Worm (Caenorhabditis elegans) whole organism, L4 larva: ENCODE measurements around the gene K09E4.4.

Experiments used
- F10B5.3 ChIP-seq: sonication (generic microtip); optimal IDR thresholded peaks from 2 replicates; lab custom pipeline; 2016; ENCODE audit warnings: mild to moderate bottlenecking, missing genetic modification characterization, missing compliant biosample characterization
- F26F4.8 ChIP-seq: fragments of 200-800 bp; sonication (Bioruptor generic); conservative IDR thresholded peaks from 2 replicates; pipeline ENCODE4 v1.3.6; 2022; ENCODE audit warnings: missing genetic modification characterization, missing compliant biosample characterization
- F44E2.7 ChIP-seq: fragments of 200-800 bp; sonication (Bioruptor generic); IDR thresholded peaks from 2 replicates; pipeline ENCODE4 v2.1.2; 2022; ENCODE audit warnings: missing genetic modification characterization, missing compliant biosample characterization
- R02D3.7 ChIP-seq: fragments of 150-350 bp; sonication (generic microtip); optimal IDR thresholded peaks from 3 replicates; lab custom pipeline; 2014; ENCODE audit warnings: missing biosample characterization, missing genetic modification characterization
- T20F7.1 ChIP-seq: fragments of 200-800 bp; sonication (Bioruptor generic); optimal IDR thresholded peaks from 2 replicates; lab custom pipeline; 2018; ENCODE audit warnings: mild to moderate bottlenecking, missing genetic modification characterization, missing compliant biosample characterization
- Y48G9A.11 ChIP-seq: fragments of 200-800 bp; sonication (Bioruptor generic); IDR thresholded peaks from 2 replicates; pipeline ENCODE4 v1.3.6; 2022; ENCODE audit warnings: missing genetic modification reagents, missing genetic modification characterization, missing compliant biosample characterization
- aha-1 ChIP-seq: fragments of 150-350 bp; peaks from one replicate; lab custom pipeline; 2014; ENCODE audit warnings: missing biosample characterization, missing genetic modification characterization
- aly-2 ChIP-seq: sonication (generic microtip); optimal IDR thresholded peaks from 2 replicates; lab custom pipeline; 2018; ENCODE audit warnings: missing biosample characterization, missing genetic modification characterization
- ama-1 ChIP-seq: fragments of 150-350 bp; optimal IDR thresholded peaks from 2 replicates; lab custom pipeline; 2014; ENCODE audit warnings: inconsistent platforms, mixed read lengths
- ceh-20 ChIP-seq: fragments of 200-800 bp; sonication (Bioruptor generic); IDR thresholded peaks from 2 replicates; pipeline ENCODE4 v1.3.6; 2022; ENCODE audit warnings: missing genetic modification reagents, missing genetic modification characterization, missing compliant biosample characterization
- daf-12 ChIP-seq: fragments of 150-350 bp; optimal IDR thresholded peaks from 2 replicates; lab custom pipeline; 2014; ENCODE audit warnings: missing biosample characterization, missing genetic modification reagents, missing genetic modification characterization
- dmd-8 ChIP-seq: fragments of 200-800 bp; sonication (Bioruptor generic); IDR thresholded peaks from 2 replicates; pipeline ENCODE4 v1.3.6; 2022; ENCODE audit warnings: missing genetic modification characterization, missing compliant biosample characterization
- dmd-9 ChIP-seq: fragments of 200-800 bp; sonication (Bioruptor generic); IDR thresholded peaks from 2 replicates; pipeline ENCODE4 v1.3.6; 2022; ENCODE audit warnings: missing genetic modification reagents, missing genetic modification characterization, missing compliant biosample characterization
- duxl-1 ChIP-seq: sonication (generic microtip); optimal IDR thresholded peaks from 2 replicates; lab custom pipeline; 2016; ENCODE audit warnings: mild to moderate bottlenecking, missing genetic modification characterization, moderate library complexity, missing compliant biosample characterization; ENCODE audit not compliant: poor library complexity
- egl-27 ChIP-seq: sonication (generic microtip); optimal IDR thresholded peaks from 3 replicates; lab custom pipeline; 2017; ENCODE audit warnings: missing biosample characterization, missing genetic modification reagents, missing genetic modification characterization
- egl-43 ChIP-seq: fragments of 200-800 bp; sonication (Bioruptor generic); IDR thresholded peaks from 2 replicates; pipeline ENCODE4 v1.3.6; 2022; ENCODE audit warnings: missing genetic modification reagents, missing genetic modification characterization, missing compliant biosample characterization
- hlh-11 ChIP-seq: fragments of 200-800 bp; sonication (Bioruptor generic); optimal IDR thresholded peaks from 2 replicates; lab custom pipeline; 2018; ENCODE audit warnings: mild to moderate bottlenecking, missing genetic modification characterization, missing compliant biosample characterization
- hlh-30 ChIP-seq: sonication (generic microtip); optimal IDR thresholded peaks from 2 replicates; lab custom pipeline; 2017; ENCODE audit warnings: antibody characterized with exemption, mild to moderate bottlenecking, missing genetic modification characterization, missing compliant biosample characterization; ENCODE audit not compliant: insufficient read depth
- lim-7 ChIP-seq: fragments of 200-800 bp; sonication (Bioruptor generic); IDR thresholded peaks from 2 replicates; pipeline ENCODE4 v1.3.6; 2022; ENCODE audit warnings: missing genetic modification characterization, missing compliant biosample characterization
- lin-1 ChIP-seq: fragments of 200-800 bp; sonication (Bioruptor generic); IDR thresholded peaks from 2 replicates; pipeline ENCODE4 v1.3.6; 2022; ENCODE audit warnings: missing genetic modification reagents, missing genetic modification characterization, missing compliant biosample characterization
- lin-38 ChIP-seq: fragments of 200-800 bp; sonication (Bioruptor generic); IDR thresholded peaks from 2 replicates; pipeline ENCODE4 v1.3.6; 2022; ENCODE audit warnings: missing genetic modification reagents, missing genetic modification characterization, missing compliant biosample characterization
- mes-2 ChIP-seq: sonication (generic microtip); optimal IDR thresholded peaks from 2 replicates; lab custom pipeline; 2016; ENCODE audit warnings: missing genotype, mild to moderate bottlenecking, missing genetic modification characterization, missing compliant biosample characterization; ENCODE audit not compliant: poor library complexity, severe bottlenecking
- nhr-10 ChIP-seq: fragments of 150-350 bp; optimal IDR thresholded peaks from 2 replicates; lab custom pipeline; 2014; ENCODE audit warnings: missing biosample characterization, missing genetic modification characterization
- nhr-102 ChIP-seq: sonication (generic microtip); optimal IDR thresholded peaks from 2 replicates; lab custom pipeline; 2016; ENCODE audit warnings: mild to moderate bottlenecking, missing genetic modification characterization, moderate library complexity, missing compliant biosample characterization
- nhr-11 ChIP-seq: fragments of 150-350 bp; optimal IDR thresholded peaks from 2 replicates; lab custom pipeline; 2014; ENCODE audit warnings: missing biosample characterization, missing genetic modification characterization
- nhr-237 ChIP-seq: sonication (generic microtip); optimal IDR thresholded peaks from 2 replicates; lab custom pipeline; 2017; ENCODE audit warnings: missing biosample characterization, missing genetic modification characterization
- nhr-25 ChIP-seq: sonication (generic microtip); optimal IDR thresholded peaks from 2 replicates; lab custom pipeline; 2017; ENCODE audit warnings: missing genetic modification characterization, mild to moderate bottlenecking, missing compliant biosample characterization, antibody characterized with exemption, moderate library complexity, borderline replicate concordance; ENCODE audit not compliant: insufficient read depth
- nhr-41 ChIP-seq: fragments of 200-800 bp; sonication (Bioruptor generic); IDR thresholded peaks from 2 replicates; pipeline ENCODE4 v1.3.6; 2022; ENCODE audit warnings: missing genetic modification reagents, missing genetic modification characterization, missing compliant biosample characterization
- nhr-42 ChIP-seq: fragments of 200-800 bp; sonication (Bioruptor generic); IDR thresholded peaks from 2 replicates; pipeline ENCODE4 v1.3.6; 2022; ENCODE audit warnings: missing genetic modification characterization, missing compliant biosample characterization
- pha-4 ChIP-seq, 2 experiments: fragments of 150-350 bp in 1 of 2; fragments of 200-800 bp in 1 of 2; sonication (Bioruptor generic) in 1 of 2; IDR thresholded peaks in 1 of 2; optimal IDR thresholded peaks in 1 of 2; 2 replicates each; pipeline versions ENCODE4 v1.3.6 to Lab custom; 2014 to 2022; ENCODE audit warnings: missing genetic modification characterization in 2 of 2, missing genetic modification reagents in 2 of 2, missing biosample characterization in 1 of 2, missing compliant biosample characterization in 1 of 2
- set-16 ChIP-seq: fragments of 200-800 bp; sonication (Bioruptor generic); IDR thresholded peaks from 2 replicates; pipeline ENCODE4 v1.3.6; 2022; ENCODE audit warnings: missing genetic modification reagents, missing genetic modification characterization, missing compliant biosample characterization
- snpc-4 ChIP-seq: fragments of 150-350 bp; optimal IDR thresholded peaks from 2 replicates; lab custom pipeline; 2014; ENCODE audit warnings: missing biosample characterization, missing genetic modification characterization
- spr-3 ChIP-seq: fragments of 200-800 bp; sonication (Bioruptor generic); optimal IDR thresholded peaks from 2 replicates; lab custom pipeline; 2018; ENCODE audit warnings: mild to moderate bottlenecking, missing genetic modification characterization, missing compliant biosample characterization
- unc-130 ChIP-seq: sonication (generic microtip); optimal IDR thresholded peaks from 2 replicates; lab custom pipeline; 2016; ENCODE audit warnings: missing genetic modification reagents, missing genetic modification characterization, missing compliant biosample characterization
- unc-62 ChIP-seq, 3 experiments: fragments of 150-350 bp in 1 of 3; sonication (generic microtip); optimal IDR thresholded peaks in 2 of 3; peaks in 1 of 3; 1 replicate in 1 of 3; 2 replicates in 2 of 3; lab custom pipeline; 2014 to 2017; ENCODE audit warnings: missing biosample characterization in 3 of 3, missing genetic modification characterization in 3 of 3, missing genetic modification reagents in 3 of 3, missing genotype in 1 of 3
- vab-7 ChIP-seq: fragments of 200-800 bp; sonication (Bioruptor generic); IDR thresholded peaks from 2 replicates; pipeline ENCODE4 v1.3.6; 2022; ENCODE audit warnings: missing genetic modification reagents, missing genetic modification characterization, missing compliant biosample characterization
- zfp-2 ChIP-seq: sonication (generic microtip); optimal IDR thresholded peaks from 2 replicates; lab custom pipeline; 2016; ENCODE audit warnings: mild to moderate bottlenecking, missing genetic modification characterization, missing compliant biosample characterization
- zfp-3 ChIP-seq: fragments of 200-800 bp; sonication (Bioruptor generic); conservative IDR thresholded peaks from 2 replicates; pipeline ENCODE4 v1.3.6; 2022; ENCODE audit warnings: missing genetic modification reagents, missing genetic modification characterization, missing compliant biosample characterization
- zip-2 ChIP-seq: fragments of 150-350 bp; optimal IDR thresholded peaks from 2 replicates; lab custom pipeline; 2014; ENCODE audit warnings: missing biosample characterization, missing genetic modification characterization
- ztf-11 ChIP-seq: fragments of 150-350 bp; optimal IDR thresholded peaks from 2 replicates; lab custom pipeline; 2014; ENCODE audit warnings: missing biosample characterization, missing genetic modification characterization

K09E4.4 gene

DNA sequence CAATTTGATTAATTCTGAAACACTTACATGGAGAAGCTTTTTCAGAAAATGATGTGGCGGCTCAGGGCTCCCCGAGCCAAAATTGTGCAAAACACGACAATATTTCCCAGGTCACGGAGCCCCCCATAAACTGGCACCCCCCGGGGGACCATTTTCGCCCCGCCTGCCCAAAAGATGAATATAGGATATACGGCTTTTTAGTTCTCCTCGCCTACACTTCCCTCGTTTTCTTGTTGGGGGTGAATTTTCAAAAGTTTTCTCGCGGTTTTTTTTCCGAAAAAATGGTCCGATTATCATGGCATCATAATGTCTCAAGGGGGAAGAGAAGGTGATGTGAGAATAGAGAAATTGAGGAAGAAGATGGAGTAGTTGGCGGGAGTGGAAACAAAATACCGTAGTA, at the start of gene K09E4.4:
K09E4.4 (minus strand) TSS at position 101 of the 400 bp plus-strand sequence.
- TF ChIP-seq F26F4.8 (GFP tag; lab: Robert Waterston, UW) (no peak), vab-7 (GFP tag; lab: Robert Waterston, UW) (0 out of 2 replicates have a peak, but pooled peaks have one; percentile 31), aha-1 (tag; lab: Kevin White, UChicago) (peak; percentile 45), ceh-20 (GFP tag; lab: Robert Waterston, UW) (peak; percentile 18; the same call in 1 of the 2 replicates)

- TF ChIP-seq nhr-25 (tag; lab: Kevin White, UChicago) (no peak), aha-1 (tag; lab: Kevin White, UChicago) (peak; percentile 87)
These were observed 49.6 kb upstream of the K09E4.4 start, which contains the start of gene eat-2 for ce11 chrII:14171558-14171957. Gene eat-2, minus strand, starts transcription at chrII:14171658.

DNA sequence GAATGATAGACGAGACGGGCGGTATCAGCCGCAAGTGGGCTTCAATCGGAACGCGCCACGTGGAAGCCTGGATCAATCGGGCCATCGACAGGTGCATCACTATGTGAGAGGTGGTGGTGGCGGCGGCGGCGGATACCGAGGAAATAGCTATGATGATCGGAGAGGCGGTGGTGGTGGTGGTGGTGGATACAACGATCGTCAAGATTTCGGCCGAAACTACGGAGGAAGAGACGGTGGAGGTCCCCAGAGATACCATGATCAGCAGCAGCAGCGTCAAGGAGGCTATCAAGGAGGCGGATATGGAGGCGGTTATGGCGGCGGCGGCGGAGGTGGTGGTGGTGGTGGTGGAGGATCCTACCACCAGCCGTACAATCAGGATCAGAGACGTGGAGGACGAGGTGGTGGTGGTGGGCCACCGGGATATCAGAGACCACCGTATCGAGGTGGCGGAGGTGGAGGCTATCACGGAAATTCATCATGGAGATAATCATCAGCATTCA, 43.5 kb upstream of the K09E4.4 start:
- no peak for TF ChIP-seq nhr-237 (tag; lab: Kevin White, UChicago)
- peak; percentile 91 for TF ChIP-seq set-16 (GFP tag; lab: Robert Waterston, UW)
- no peak for TF ChIP-seq ztf-11 (tag; lab: Kevin White, UChicago)
- peak; percentile 23; the same call in 1 of the 2 replicates for TF ChIP-seq nhr-42
- peak in 1 of 2 experiments; percentile 62 for TF ChIP-seq unc-62 (GFP tag; optimal IDR thresholded peaks at IDR 0.05 in 1 of 2; lab: Kevin White, UChicago)
- no peak for TF ChIP-seq unc-62 (tag; optimal IDR thresholded peaks at IDR 0.05; lab: Kevin White, UChicago)
- no peak for TF ChIP-seq ama-1
- no peak for TF ChIP-seq lim-7 (GFP tag; lab: Robert Waterston, UW)
- TF ChIP-seq T20F7.1 (GFP tag; lab: Kevin White, UChicago), result no peak
- no peak for TF ChIP-seq spr-3 (GFP tag; lab: Kevin White, UChicago)
- TF ChIP-seq egl-43 (GFP tag; lab: Robert Waterston, UW), result 0 out of 2 replicates have a peak, but pooled peaks have one; percentile 36

ce11 chrII:14155259-14156023, 33.5 kb upstream of the K09E4.4 start, which contains the start of the genes rpl-43 and xrn-2:
Gene rpl-43, plus strand, starts transcription at chrII:14155294.
Gene xrn-2, plus strand, starts transcription at chrII:14155768.
- TF ChIP-seq duxl-1 (tag; lab: Kevin White, UChicago) (no peak), lin-38 (GFP tag; lab: Robert Waterston, UW) (peak; percentile 86), zfp-3 (no peak), F44E2.7 (GFP tag; lab: Robert Waterston, UW) (no peak), F10B5.3 (tag; lab: Kevin White, UChicago) (no peak), ama-1 (peak; percentile 65), egl-27 (tag; lab: Kevin White, UChicago) (no peak), daf-12 (tag; lab: Kevin White, UChicago) (no peak), pha-4 (GFP tag; IDR thresholded peaks at IDR 0.05; lab: Robert Waterston, UW) (peak; percentile 52; the same call in 1 of the 2 replicates), pha-4 (tag; optimal IDR thresholded peaks at IDR 0.05; lab: Kevin White, UChicago) (no peak), lin-1 (GFP tag; lab: Robert Waterston, UW) (peak; percentile 72; the same call in 1 of the 2 replicates), vab-7 (GFP tag; lab: Robert Waterston, UW) (0 out of 2 replicates have a peak, but pooled peaks have one; percentile 10), lim-7 (GFP tag; lab: Robert Waterston, UW) (no peak), mes-2 (peak; percentile 36), dmd-9 (GFP tag; lab: Robert Waterston, UW) (no peak), nhr-42 (no peak), nhr-102 (peak; percentile 28), zfp-2 (tag; lab: Kevin White, UChicago) (no peak), unc-130 (GFP tag; lab: Kevin White, UChicago) (peak; percentile 54), hlh-11 (tag; lab: Kevin White, UChicago) (no peak), dmd-8 (GFP tag; lab: Robert Waterston, UW) (no peak), zip-2 (tag; lab: Kevin White, UChicago) (no peak), snpc-4 (no peak), nhr-11 (no peak), nhr-10 (no peak), spr-3 (GFP tag; lab: Kevin White, UChicago) (peak; percentile 37), R02D3.7 (tag; lab: Kevin White, UChicago) (no peak), nhr-25 (tag; lab: Kevin White, UChicago) (no peak), set-16 (GFP tag; lab: Robert Waterston, UW) (peak; percentile 77), nhr-41 (no peak), aly-2 (tag; lab: Kevin White, UChicago) (no peak), Y48G9A.11 (peak; percentile 83), hlh-30 (tag; lab: Kevin White, UChicago) (no peak)
